Worm (Caenorhabditis elegans) whole organism, midembryonic: ENCODE data around the gene idhg-1.

Experiments
- T22C8.4 ChIP-seq: fragments of 200-800 bp; sonication (Bioruptor generic); IDR thresholded peaks from 2 replicates; pipeline ENCODE4 v1.3.6; 2022; ENCODE audit warnings: missing genetic modification characterization, missing compliant biosample characterization
- flt-1 ChIP-seq: fragments of 200-800 bp; sonication (Bioruptor generic); IDR thresholded peaks from 2 replicates; pipeline ENCODE4 v1.3.6; 2022; ENCODE audit warnings: missing genetic modification characterization, missing compliant biosample characterization
- klf-2 ChIP-seq: fragments of 200-800 bp; sonication (Bioruptor generic); conservative IDR thresholded peaks from 2 replicates; pipeline ENCODE4 v1.3.6; 2022; ENCODE audit warnings: missing genetic modification reagents, missing genetic modification characterization, missing compliant biosample characterization
- med-1 ChIP-seq: sonication (generic microtip); optimal IDR thresholded peaks from 2 replicates; lab custom pipeline; 2017; ENCODE audit warnings: missing genetic modification characterization, mild to moderate bottlenecking, missing compliant biosample characterization, antibody characterized with exemption, missing genetic modification reagents; ENCODE audit not compliant: insufficient read depth

- TF ChIP-seq med-1 (GFP tag; lab: Kevin White, UChicago) (no peak), flt-1 (GFP tag; lab: Robert Waterston, UW) (no peak), T22C8.4 (GFP tag; lab: Robert Waterston, UW) (no peak), klf-2 (GFP tag; lab: Robert Waterston, UW) (no peak)
These were observed 8.2 kb upstream of the idhg-1 start for ce11 chrIII:4560393-4560890.
